Fruit fly (Drosophila melanogaster) whole organism, prepupa: Measurements from ENCODE around the gene Kah.

Source experiments
- CG10631 ChIP-seq: fragments of 200-800 bp; sonication (Bioruptor generic); optimal IDR thresholded peaks from 2 replicates; lab custom pipeline; 2016; ENCODE audit warnings: missing biosample characterization, missing genetic modification characterization
- CG10669 ChIP-seq: fragments of 200-800 bp; sonication (Bioruptor generic); optimal IDR thresholded peaks from 3 replicates; lab custom pipeline; 2018; ENCODE audit warnings: missing biosample characterization, mild to moderate bottlenecking, missing genetic modification characterization, moderate library complexity
- CG11294 ChIP-seq: fragments of 200-800 bp; sonication (Bioruptor generic); IDR thresholded peaks from 2 replicates; pipeline ENCODE4 v1.3.6; 2022; ENCODE audit warnings: missing biosample characterization, missing genetic modification characterization
- CG11762 ChIP-seq: fragments of 200-800 bp; sonication (Bioruptor generic); optimal IDR thresholded peaks from 3 replicates; lab custom pipeline; 2016; ENCODE audit warnings: missing biosample characterization, missing genetic modification characterization; ENCODE audit not compliant: insufficient read depth
- CG11902 ChIP-seq: fragments of 200-800 bp; sonication (Bioruptor generic); optimal IDR thresholded peaks from 3 replicates; lab custom pipeline; 2016; ENCODE audit warnings: missing biosample characterization, missing genetic modification characterization
- CG1621 ChIP-seq: fragments of 200-800 bp; sonication (Bioruptor generic); optimal IDR thresholded peaks from 3 replicates; lab custom pipeline; 2018; ENCODE audit warnings: missing biosample characterization, mild to moderate bottlenecking, missing genetic modification characterization
- CG16779 ChIP-seq: fragments of 200-800 bp; sonication (Bioruptor generic); optimal IDR thresholded peaks from 3 replicates; lab custom pipeline; 2017; ENCODE audit warnings: missing biosample characterization, mild to moderate bottlenecking, missing genetic modification characterization
- CG3032 ChIP-seq: fragments of 200-800 bp; optimal IDR thresholded peaks from 2 replicates; lab custom pipeline; 2019; ENCODE audit warnings: missing biosample characterization, mild to moderate bottlenecking, missing genetic modification characterization, moderate library complexity
- CG31627 ChIP-seq: fragments of 200-800 bp; sonication (Bioruptor generic); optimal IDR thresholded peaks from 3 replicates; lab custom pipeline; 2016; ENCODE audit warnings: missing biosample characterization, missing genetic modification characterization
- CG32006 ChIP-seq: fragments of 200-800 bp; sonication (Bioruptor generic); optimal IDR thresholded peaks from 3 replicates; lab custom pipeline; 2017; ENCODE audit warnings: missing biosample characterization, mild to moderate bottlenecking, missing genetic modification characterization
- CG34406 ChIP-seq: fragments of 200-800 bp; sonication (Bioruptor generic); optimal IDR thresholded peaks from 3 replicates; lab custom pipeline; 2016; ENCODE audit warnings: missing biosample characterization, missing genetic modification characterization
- CG3919 ChIP-seq: fragments of 200-800 bp; sonication (Bioruptor generic); optimal IDR thresholded peaks from 3 replicates; lab custom pipeline; 2016; ENCODE audit warnings: missing biosample characterization, missing genetic modification characterization
- CG4318 ChIP-seq: fragments of 200-800 bp; sonication (Bioruptor generic); optimal IDR thresholded peaks from 3 replicates; lab custom pipeline; 2017; ENCODE audit warnings: missing biosample characterization, mild to moderate bottlenecking, missing genetic modification characterization
- CG6163 ChIP-seq: fragments of 200-800 bp; sonication (Bioruptor generic); IDR thresholded peaks from 3 replicates; pipeline ENCODE4 v1.3.6; 2022; ENCODE audit warnings: missing biosample characterization, missing genetic modification characterization
- CG6276 ChIP-seq: fragments of 200-800 bp; sonication (Bioruptor generic); optimal IDR thresholded peaks from 2 replicates; lab custom pipeline; 2017; ENCODE audit warnings: missing biosample characterization, mild to moderate bottlenecking, missing genetic modification characterization
- CG6792 ChIP-seq: fragments of 200-800 bp; sonication (Bioruptor generic); optimal IDR thresholded peaks from 3 replicates; lab custom pipeline; 2016; ENCODE audit warnings: missing biosample characterization, missing genetic modification characterization
- CG6808 ChIP-seq: fragments of 200-800 bp; sonication (Bioruptor generic); optimal IDR thresholded peaks from 3 replicates; lab custom pipeline; 2017; ENCODE audit warnings: missing biosample characterization, missing genetic modification characterization, mild to moderate bottlenecking, moderate library complexity, missing genetic modification reagents
- CG6854 ChIP-seq: fragments of 200-800 bp; sonication (Bioruptor generic); optimal IDR thresholded peaks from 2 replicates; lab custom pipeline; 2017; ENCODE audit warnings: missing biosample characterization, mild to moderate bottlenecking, missing genetic modification characterization
- CG7368 ChIP-seq: fragments of 200-800 bp; sonication (Bioruptor generic); optimal IDR thresholded peaks from 3 replicates; lab custom pipeline; 2016; ENCODE audit warnings: missing biosample characterization, missing genetic modification characterization
- CG8119 ChIP-seq: fragments of 200-800 bp; sonication (Bioruptor generic); IDR thresholded peaks from 3 replicates; pipeline ENCODE4 v1.3.6; 2022; ENCODE audit warnings: missing biosample characterization, missing genetic modification characterization
- CG8319 ChIP-seq: fragments of 200-800 bp; sonication (Bioruptor generic); optimal IDR thresholded peaks from 3 replicates; lab custom pipeline; 2016; ENCODE audit warnings: missing biosample characterization, missing genetic modification characterization
- CG8632 ChIP-seq: fragments of 200-800 bp; sonication (Bioruptor generic); optimal IDR thresholded peaks from 3 replicates; lab custom pipeline; 2016; ENCODE audit warnings: missing biosample characterization, missing genetic modification characterization
- CG9139 ChIP-seq: fragments of 200-800 bp; sonication (Bioruptor generic); optimal IDR thresholded peaks from 3 replicates; lab custom pipeline; 2017; ENCODE audit warnings: missing biosample characterization, mild to moderate bottlenecking, missing genetic modification characterization
- Eip75B ChIP-seq: fragments of 200-800 bp; sonication (Bioruptor generic); optimal IDR thresholded peaks from 3 replicates; lab custom pipeline; 2016; ENCODE audit warnings: missing biosample characterization, missing genetic modification characterization
- Eip78C ChIP-seq: fragments of 200-800 bp; sonication (Bioruptor generic); peaks from one replicate; lab custom pipeline; 2016; ENCODE audit warnings: missing biosample characterization, missing genetic modification characterization
- Eip93F ChIP-seq: fragments of 200-800 bp; sonication (Bioruptor generic); optimal IDR thresholded peaks from 2 replicates; lab custom pipeline; 2016; ENCODE audit warnings: missing biosample characterization, mild to moderate bottlenecking, missing genetic modification characterization
- Ets21C ChIP-seq: fragments of 200-800 bp; sonication (Bioruptor generic); optimal IDR thresholded peaks from 3 replicates; lab custom pipeline; 2016; ENCODE audit warnings: missing biosample characterization, missing genetic modification characterization
- Ets96B ChIP-seq: fragments of 200-800 bp; optimal IDR thresholded peaks from 2 replicates; lab custom pipeline; 2019; ENCODE audit warnings: missing biosample characterization, mild to moderate bottlenecking, missing genetic modification characterization, moderate library complexity
- Gug ChIP-seq: fragments of 200-800 bp; sonication (Bioruptor generic); IDR thresholded peaks from 2 replicates; pipeline ENCODE4 v1.3.6; 2022; ENCODE audit warnings: missing biosample characterization, missing genetic modification characterization
- Hr39 ChIP-seq: fragments of 200-800 bp; sonication (Bioruptor generic); optimal IDR thresholded peaks from 2 replicates; lab custom pipeline; 2016; ENCODE audit warnings: missing biosample characterization, missing genetic modification characterization
- Met ChIP-seq: fragments of 200-800 bp; sonication (Bioruptor generic); optimal IDR thresholded peaks from 3 replicates; lab custom pipeline; 2016; ENCODE audit warnings: missing biosample characterization, missing genetic modification characterization
- OdsH ChIP-seq: fragments of 200-800 bp; sonication (Bioruptor generic); optimal IDR thresholded peaks from 3 replicates; lab custom pipeline; 2016; ENCODE audit warnings: missing biosample characterization, missing genetic modification characterization
- Smox ChIP-seq: fragments of 200-800 bp; sonication (Bioruptor generic); optimal IDR thresholded peaks from 3 replicates; lab custom pipeline; 2016; ENCODE audit warnings: missing biosample characterization, missing genetic modification characterization
- Sox102F ChIP-seq: fragments of 200-800 bp; sonication (Bioruptor generic); optimal IDR thresholded peaks from 2 replicates; lab custom pipeline; 2016; ENCODE audit warnings: missing biosample characterization, mild to moderate bottlenecking, missing genetic modification characterization
- Sox14 ChIP-seq: fragments of 200-800 bp; sonication (Bioruptor generic); optimal IDR thresholded peaks from 3 replicates; lab custom pipeline; 2016; ENCODE audit warnings: missing biosample characterization, missing genetic modification characterization
- Sox15 ChIP-seq: fragments of 200-800 bp; sonication (Bioruptor generic); optimal IDR thresholded peaks from 3 replicates; lab custom pipeline; 2016; ENCODE audit warnings: missing biosample characterization, missing genetic modification characterization
- cyc ChIP-seq: fragments of 200-800 bp; sonication (Bioruptor generic); optimal IDR thresholded peaks from 3 replicates; lab custom pipeline; 2016; ENCODE audit warnings: missing biosample characterization, missing genetic modification characterization
- dac ChIP-seq: fragments of 200-800 bp; sonication (Bioruptor generic); optimal IDR thresholded peaks from 2 replicates; lab custom pipeline; 2017; ENCODE audit warnings: missing biosample characterization, mild to moderate bottlenecking, missing genetic modification characterization
- dsx ChIP-seq: fragments of 200-800 bp; optimal IDR thresholded peaks from 3 replicates; lab custom pipeline; 2019; ENCODE audit warnings: missing biosample characterization, mild to moderate bottlenecking, missing genetic modification characterization, moderate library complexity; ENCODE audit not compliant: poor library complexity, severe bottlenecking
- eg ChIP-seq: fragments of 200-800 bp; sonication (Bioruptor generic); IDR thresholded peaks from 3 replicates; pipeline ENCODE4 v1.3.6; 2022; ENCODE audit warnings: missing biosample characterization, missing genetic modification characterization
- fd59A ChIP-seq: fragments of 200-800 bp; sonication (Bioruptor generic); optimal IDR thresholded peaks from 2 replicates; lab custom pipeline; 2017; ENCODE audit warnings: missing biosample characterization, mild to moderate bottlenecking, missing genetic modification characterization, missing genetic modification reagents
- fkh ChIP-seq: fragments of 200-800 bp; sonication (Bioruptor generic); optimal IDR thresholded peaks from 3 replicates; lab custom pipeline; 2017; ENCODE audit warnings: missing biosample characterization, mild to moderate bottlenecking, missing genetic modification characterization, moderate library complexity
- lz ChIP-seq: fragments of 200-800 bp; sonication (Bioruptor generic); optimal IDR thresholded peaks from 3 replicates; lab custom pipeline; 2016; ENCODE audit warnings: missing biosample characterization, missing genetic modification characterization
- net ChIP-seq: fragments of 200-800 bp; sonication (Bioruptor generic); optimal IDR thresholded peaks from 3 replicates; lab custom pipeline; 2016; ENCODE audit warnings: missing biosample characterization, missing genetic modification characterization
- spab ChIP-seq: fragments of 200-800 bp; sonication (Bioruptor generic); optimal IDR thresholded peaks from 2 replicates; lab custom pipeline; 2017; ENCODE audit warnings: missing biosample characterization, mild to moderate bottlenecking, missing genetic modification characterization, missing genetic modification reagents
- topi ChIP-seq: fragments of 200-800 bp; sonication (Bioruptor generic); optimal IDR thresholded peaks from 3 replicates; lab custom pipeline; 2016; ENCODE audit warnings: missing biosample characterization, missing genetic modification characterization
- vri ChIP-seq: fragments of 200-800 bp; sonication (Bioruptor generic); optimal IDR thresholded peaks from 3 replicates; lab custom pipeline; 2016; ENCODE audit warnings: missing biosample characterization, mild to moderate bottlenecking, missing genetic modification characterization

Gene Kah

DNA sequence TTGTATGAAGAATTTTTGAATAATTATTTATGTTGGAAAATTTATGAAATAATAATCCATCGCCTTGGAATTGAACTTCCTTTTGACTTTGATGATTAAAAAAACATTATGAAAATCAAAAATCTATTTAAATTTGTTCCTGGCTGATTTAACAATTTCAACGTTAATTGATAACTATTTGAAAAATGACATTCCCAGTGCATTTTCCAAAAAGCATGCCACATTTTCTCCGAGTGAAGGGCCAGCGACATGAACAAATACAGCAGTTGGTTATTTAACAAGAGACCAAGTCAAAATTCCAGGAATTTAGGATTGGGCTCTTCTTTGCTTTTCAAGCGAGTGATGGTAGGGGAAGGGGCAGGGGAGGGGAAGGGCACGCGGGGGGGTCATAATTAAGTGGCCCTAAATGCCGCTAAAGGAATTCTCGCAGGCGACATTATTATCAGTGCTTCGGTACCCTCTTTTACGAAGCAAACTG is 33.3 kb upstream of the Kah start (continued):
- TF ChIP-seq Smox (peak; percentile 68), Sox15 (GFP tag; lab: Kevin White, UChicago) (peak; percentile 28), Gug (no peak), Sox14 (GFP tag; lab: Kevin White, UChicago) (peak; percentile 77), CG34406 (GFP tag; lab: Kevin White, UChicago) (peak; percentile 59), CG3032 (peak; percentile 89), CG6808 (GFP tag; lab: Kevin White, UChicago) (peak; percentile 85), CG4318 (GFP tag; lab: Kevin White, UChicago) (peak; percentile 35), Eip93F (GFP tag; lab: Kevin White, UChicago) (peak; percentile 3), dsx (GFP tag; lab: Kevin White, UChicago) (peak; percentile 65), fd59A (GFP tag; lab: Kevin White, UChicago) (peak; percentile 85), spab (GFP tag; lab: Kevin White, UChicago) (peak; percentile 85), CG8119 (GFP tag; lab: Robert Waterston, UW) (peak; percentile 68), CG11902 (GFP tag; lab: Kevin White, UChicago) (peak; percentile 36), CG10669 (peak; percentile 82), dac (GFP tag; lab: Kevin White, UChicago) (no peak), topi (GFP tag; lab: Kevin White, UChicago) (peak; percentile 76), CG16779 (tag; lab: Kevin White, UChicago) (peak; percentile 67), CG11294 (GFP tag; lab: Robert Waterston, UW) (no peak), OdsH (GFP tag; lab: Kevin White, UChicago) (peak; percentile 77), CG6163 (peak; percentile 49; the same call in 2 of the 3 replicates), CG1621 (peak; percentile 72), cyc (GFP tag; lab: Kevin White, UChicago) (peak; percentile 58), Eip78C (GFP tag; lab: Kevin White, UChicago) (peak; percentile 93), Hr39 (GFP tag; lab: Kevin White, UChicago) (peak; percentile 74), CG9139 (GFP tag; lab: Kevin White, UChicago) (peak; percentile 67), CG6854 (GFP tag; lab: Kevin White, UChicago) (no peak), Sox102F (GFP tag; lab: Kevin White, UChicago) (peak; percentile 55), Ets96B (tag; lab: Kevin White, UChicago) (peak; percentile 88), fkh (GFP tag; lab: Kevin White, UChicago) (peak; percentile 45)

DNA sequence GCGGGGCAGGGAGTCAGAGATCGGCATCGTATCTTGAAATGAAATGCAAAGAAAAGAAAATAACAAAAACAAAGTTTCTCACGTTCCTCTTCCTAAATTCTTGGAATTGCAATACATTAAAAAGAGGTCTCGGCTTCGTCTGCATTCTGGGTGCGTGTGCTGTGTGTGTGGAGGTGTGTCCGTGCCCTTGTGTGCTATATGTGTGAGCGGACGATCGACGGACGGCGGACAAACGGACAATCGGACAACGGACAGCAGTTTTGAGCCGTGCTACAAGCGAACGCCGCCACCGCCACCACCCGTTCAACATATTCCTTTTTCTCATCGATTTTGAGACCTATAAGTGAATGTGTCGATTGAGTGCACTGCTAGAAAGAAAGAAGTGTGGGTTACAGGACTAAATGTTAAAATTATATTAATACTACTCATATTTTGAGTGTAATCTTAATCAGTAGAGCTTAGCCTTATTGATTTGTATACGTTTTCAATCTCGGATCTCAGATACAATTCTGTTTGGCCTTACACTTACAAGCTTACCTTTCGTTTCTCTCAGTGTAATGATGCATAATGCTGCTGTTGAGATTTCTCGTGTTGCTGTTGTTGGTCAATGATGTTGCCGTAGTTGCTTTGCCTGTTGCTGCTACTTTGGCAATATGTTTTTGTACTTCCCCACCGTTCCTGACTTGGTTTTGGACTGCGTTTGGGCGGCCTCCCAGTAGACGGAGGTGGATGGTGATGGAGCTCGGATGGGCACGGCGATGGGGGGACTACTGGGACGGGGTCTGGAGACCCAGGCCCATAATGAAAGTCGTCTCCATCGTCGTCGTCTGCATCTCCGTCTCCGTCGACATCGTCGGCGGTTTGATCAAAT is 32.3 kb upstream of the Kah start:
- TF ChIP-seq CG6276 (GFP tag; lab: Kevin White, UChicago) (peak; percentile 82), topi (GFP tag; lab: Kevin White, UChicago) (peak; percentile 96), Sox14 (GFP tag; lab: Kevin White, UChicago) (peak; percentile 94), net (GFP tag; lab: Kevin White, UChicago) (peak; percentile 89), CG16779 (tag; lab: Kevin White, UChicago) (peak; percentile 86), CG6792 (GFP tag; lab: Kevin White, UChicago) (peak; percentile 94), CG8632 (peak; percentile 91), CG7368 (GFP tag; lab: Kevin White, UChicago) (peak; percentile 85), CG32006 (GFP tag; lab: Kevin White, UChicago) (peak; percentile 89), OdsH (GFP tag; lab: Kevin White, UChicago) (peak; percentile 93), Ets21C (GFP tag; lab: Kevin White, UChicago) (peak; percentile 89), CG8319 (peak; percentile 87), vri (GFP tag; lab: Kevin White, UChicago) (peak; percentile 96), CG11902 (GFP tag; lab: Kevin White, UChicago) (peak; percentile 86), CG1621 (peak; percentile 94), CG3919 (peak; percentile 95), CG10631 (peak; percentile 94), eg (GFP tag; lab: Robert Waterston, UW) (peak; percentile 74), CG6808 (GFP tag; lab: Kevin White, UChicago) (peak; percentile 94), CG11762 (GFP tag; lab: Kevin White, UChicago) (peak; percentile 93), Met (GFP tag; lab: Kevin White, UChicago) (peak; percentile 97), dac (GFP tag; lab: Kevin White, UChicago) (peak; percentile 69), CG31627 (peak; percentile 94), Eip75B (peak; percentile 95), fkh (GFP tag; lab: Kevin White, UChicago) (peak; percentile 34), lz (peak; percentile 95), fd59A (GFP tag; lab: Kevin White, UChicago) (peak; percentile 95)
